Fruit fly (Drosophila melanogaster) whole organism, larva: Measurements from ENCODE around the gene lbl.

ENCODE experiments used
- noc ChIP-seq: fragments of 200-800 bp; sonication (Bioruptor generic); optimal IDR thresholded peaks from 3 replicates; lab custom pipeline; 2019; ENCODE audit warnings: missing biosample characterization, mild to moderate bottlenecking, missing genetic modification characterization, moderate library complexity

The lbl gene

DNA sequence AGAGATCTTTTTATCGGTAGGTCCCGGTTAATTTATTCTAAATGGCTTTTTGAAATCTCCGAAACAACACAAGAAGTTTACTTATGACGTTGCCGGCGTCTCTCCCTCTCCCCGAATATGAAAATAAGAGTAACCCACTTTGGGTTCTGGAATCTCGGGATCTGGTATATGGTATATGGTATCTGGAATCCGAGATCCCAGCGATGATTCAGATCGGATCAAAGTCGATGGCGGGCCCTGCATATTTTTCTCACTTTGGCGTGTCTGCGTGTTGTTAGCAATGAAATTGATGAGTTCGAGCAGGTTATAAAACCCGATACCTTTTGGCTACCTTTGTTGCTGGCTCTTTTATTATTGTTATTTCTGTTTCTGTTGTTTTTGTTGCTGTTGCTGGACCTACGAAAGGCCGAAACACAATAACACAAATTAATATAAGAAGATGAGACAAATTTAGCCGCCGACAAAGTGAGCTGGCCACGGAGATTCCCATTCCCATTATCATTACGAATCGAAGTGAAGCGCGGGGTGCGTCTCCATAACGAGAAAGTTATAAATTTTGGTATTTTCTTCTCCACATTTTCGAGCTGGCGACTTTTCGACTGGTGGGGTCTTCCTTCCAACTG, 18.8 kb downstream of the lbl start:
- no peak for TF ChIP-seq noc

DNA sequence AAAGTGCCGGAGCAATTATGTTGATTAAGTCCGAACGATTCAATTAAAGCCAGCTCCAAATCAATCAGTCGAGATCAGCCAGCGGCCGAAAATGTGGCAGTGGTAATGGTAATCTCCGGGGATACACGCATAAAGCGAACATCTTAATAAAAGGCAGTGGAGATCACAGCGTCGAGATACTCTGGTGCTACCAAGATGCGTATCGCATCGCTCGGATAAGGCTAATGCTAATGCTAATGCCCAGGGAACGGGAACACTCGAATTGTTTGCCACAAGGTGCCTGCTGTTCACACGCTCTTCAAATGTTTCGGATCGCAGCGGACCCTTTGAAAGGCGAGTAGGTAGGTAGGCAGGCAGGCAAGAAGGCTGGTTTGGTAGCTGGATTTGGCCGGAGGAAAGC, 19.8 kb downstream of the lbl start:
- no peak for TF ChIP-seq noc

DNA sequence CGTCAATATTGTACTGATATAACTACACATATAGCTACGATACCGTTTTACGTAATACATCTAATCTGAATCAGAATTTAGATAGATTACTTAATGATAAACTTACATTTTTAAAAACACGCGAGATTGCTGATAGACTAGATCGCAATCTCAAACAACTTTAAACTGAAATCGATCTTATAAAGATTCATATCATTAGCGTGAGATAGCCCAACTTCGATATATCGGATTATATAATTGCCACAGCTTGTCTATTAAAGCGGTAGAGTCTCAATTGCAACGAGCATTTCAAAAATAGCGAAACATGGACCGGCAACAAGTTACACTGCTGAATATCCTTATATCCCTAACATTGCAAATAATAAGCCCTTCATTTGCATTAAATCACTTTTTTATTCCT, 25.1 kb downstream of the lbl start, which contains the start of gene CheB93b:
CheB93b (plus strand) TSS at position 301 of the 400 bp plus-strand sequence.
- no peak for TF ChIP-seq noc

DNA sequence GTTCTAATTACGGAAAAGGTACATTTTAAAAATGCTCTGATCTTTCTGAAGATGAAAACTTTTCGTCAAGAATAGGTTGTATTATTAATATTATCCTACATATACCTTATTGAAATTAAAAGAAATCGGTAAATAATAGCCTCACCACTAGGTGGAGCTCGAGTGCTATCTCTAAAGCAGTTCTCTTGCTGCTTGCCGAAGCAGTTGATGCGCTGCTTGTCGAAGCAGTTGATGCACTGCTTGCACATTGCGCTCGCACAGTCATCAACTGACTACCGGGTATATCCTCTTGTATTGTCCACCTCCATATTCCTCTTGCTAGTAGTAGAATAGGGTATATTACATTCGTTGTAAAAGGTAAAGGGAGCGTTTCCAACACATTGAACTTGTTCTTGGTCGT, 25.6 kb downstream of the lbl start:
- TF ChIP-seq noc, result no peak

DNA sequence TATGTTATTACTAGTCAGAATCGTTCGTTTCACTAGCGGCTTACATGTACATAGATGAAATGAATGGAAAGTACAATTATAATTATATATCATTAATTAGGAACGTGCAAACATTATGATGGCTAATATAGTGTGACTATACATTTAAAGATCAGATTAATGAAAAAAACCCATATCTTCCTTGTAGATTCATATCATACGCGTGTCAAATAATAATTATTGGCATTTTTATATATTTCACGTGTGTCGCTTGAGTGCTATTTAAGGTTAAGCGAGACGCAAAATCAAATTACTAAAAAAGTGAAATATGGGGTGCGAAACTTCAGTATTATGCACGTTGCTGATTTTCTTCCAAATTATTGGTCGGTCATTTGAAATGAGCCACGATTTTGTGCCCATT, 26.8 kb downstream of the lbl start, which contains the start of gene CheB93a:
CheB93a (plus strand) TSS at position 301 of the 400 bp plus-strand sequence.
- TF ChIP-seq noc, result no peak

DNA sequence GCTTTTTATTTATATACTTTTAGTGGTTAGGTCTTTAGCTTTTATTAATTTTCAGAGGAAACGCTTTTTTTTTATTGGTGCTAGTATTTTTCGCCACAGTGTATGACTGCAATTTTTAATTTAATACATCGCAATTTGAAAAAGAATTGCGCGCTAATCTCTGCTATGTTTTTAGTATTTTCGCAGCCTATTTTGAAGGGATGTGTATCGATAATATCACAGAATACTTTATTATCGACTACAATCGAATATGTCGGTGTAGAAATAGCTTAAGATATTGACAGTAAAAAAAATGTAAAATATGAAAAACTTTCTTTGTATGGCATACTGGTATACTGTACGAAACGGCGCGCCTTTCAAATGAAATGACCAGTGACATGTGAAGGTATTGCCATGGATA, 27.2 kb downstream of the lbl start:
- TF ChIP-seq noc, result no peak

DNA sequence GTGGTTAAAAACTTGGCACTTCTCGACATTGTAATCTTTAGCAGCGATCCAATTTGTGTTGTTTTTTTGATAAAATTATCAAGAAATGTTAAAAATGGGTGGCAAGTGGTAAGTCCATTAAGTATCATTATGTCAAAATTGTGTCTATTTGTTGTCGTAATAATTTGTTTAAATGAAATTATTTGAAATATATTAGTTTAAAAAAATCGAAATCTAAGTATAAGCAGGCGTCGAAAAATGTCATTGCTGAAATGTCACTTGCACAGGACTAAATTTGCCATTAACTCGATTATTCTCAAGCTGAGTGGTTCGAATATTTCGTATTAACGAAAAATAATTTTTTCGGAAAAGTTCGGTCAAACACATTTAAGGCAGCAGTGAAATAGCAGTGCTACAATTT, 30.5 kb downstream of the lbl start, which contains the start of gene CG7907:
CG7907 (plus strand) TSS at position 301 of the 400 bp plus-strand sequence.
- no peak for TF ChIP-seq noc

DNA sequence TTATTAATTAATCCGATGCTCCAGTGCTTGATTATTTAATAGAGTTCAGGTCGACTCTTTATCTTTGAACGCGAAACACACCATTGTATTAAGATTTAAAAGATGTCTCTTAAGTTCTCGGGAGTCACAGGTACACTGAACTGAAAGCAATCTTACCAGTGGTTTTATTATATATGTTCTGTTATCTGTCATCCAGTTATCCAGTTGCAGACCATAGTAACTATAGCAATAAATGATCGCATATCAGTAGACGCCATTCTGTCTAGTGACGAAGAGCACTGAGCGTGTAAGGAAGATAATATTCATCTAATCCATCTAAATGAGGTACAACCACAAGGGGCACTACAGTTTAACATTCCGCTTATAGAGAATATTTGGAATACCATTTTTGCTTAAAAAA, 34.3 kb downstream of the lbl start, which contains the start of gene Ugt49B2:
Ugt49B2 (minus strand) TSS at position 101 of the 400 bp plus-strand sequence.
- no peak for TF ChIP-seq noc

DNA sequence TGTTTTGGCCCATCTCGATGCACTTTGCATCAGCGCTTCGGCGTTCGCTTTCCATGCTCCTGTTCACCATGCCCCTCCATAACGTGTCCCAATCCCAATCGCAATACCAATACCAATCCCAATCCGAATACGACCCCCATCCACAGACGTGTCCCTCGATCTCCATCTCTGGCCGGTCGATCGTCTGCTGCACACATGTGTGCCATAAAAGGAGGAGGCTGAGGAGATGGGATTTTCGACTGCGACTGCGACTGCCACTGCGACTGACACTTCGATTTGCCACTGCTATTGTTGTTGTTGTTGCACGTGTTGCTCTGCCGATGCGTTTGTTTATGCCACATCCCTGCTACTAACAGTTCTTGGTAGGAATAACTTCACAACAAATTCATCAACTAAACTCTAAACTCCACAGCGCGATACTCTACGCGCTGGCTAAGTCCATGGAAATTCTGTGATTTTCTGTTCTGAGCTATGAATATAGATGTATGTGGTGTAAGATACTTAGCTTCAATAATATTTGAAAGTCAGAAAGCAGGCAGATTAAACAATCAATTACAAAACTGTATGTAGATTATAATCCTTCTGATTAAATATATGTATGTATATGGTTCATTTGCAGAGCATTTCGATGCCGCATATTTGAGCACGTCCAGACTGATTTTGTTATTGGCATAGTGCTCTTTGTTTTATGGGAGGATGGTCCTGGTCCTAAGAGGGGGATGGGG, 40.8 kb downstream of the lbl start:
- no peak for TF ChIP-seq noc

DNA sequence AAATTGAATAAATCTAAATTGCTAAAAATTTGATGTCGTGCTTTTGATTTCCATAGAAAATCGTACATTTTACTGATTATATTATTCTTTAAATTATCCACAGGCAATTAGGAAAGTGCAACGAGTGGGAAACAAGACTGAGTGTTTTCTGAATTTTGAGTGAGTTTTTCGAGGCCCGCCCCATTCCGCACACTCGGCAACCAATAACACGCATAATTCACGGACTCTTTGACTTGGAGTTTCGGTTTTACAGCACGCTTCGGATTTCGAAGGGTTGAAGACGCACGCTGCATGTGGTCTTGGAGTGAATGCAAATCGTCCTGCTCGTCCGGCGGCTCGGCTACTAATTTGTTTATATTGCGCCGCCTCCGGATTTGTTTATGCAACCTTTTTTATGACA, 41.7 kb downstream of the lbl start:
- TF ChIP-seq noc, result no peak

DNA sequence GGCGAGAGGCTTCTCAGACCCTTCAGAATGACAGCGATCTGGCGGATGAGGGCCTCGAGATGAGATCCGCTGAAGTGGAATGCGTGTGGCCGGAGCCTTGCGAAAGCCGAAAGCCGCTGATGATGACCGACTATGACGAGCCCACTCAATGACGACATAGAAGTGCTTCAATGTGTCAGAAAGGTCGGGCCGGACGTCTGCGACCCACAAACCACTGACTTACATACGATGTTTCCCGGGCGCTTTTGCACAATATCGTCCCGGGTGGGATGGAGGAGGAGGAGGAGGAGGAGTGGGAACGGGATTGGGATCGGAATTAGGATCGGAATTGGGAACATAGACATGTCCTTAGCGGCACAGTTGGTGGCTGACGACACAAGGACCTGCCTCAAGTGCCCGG, 43.0 kb downstream of the lbl start:
- no peak for TF ChIP-seq noc

DNA sequence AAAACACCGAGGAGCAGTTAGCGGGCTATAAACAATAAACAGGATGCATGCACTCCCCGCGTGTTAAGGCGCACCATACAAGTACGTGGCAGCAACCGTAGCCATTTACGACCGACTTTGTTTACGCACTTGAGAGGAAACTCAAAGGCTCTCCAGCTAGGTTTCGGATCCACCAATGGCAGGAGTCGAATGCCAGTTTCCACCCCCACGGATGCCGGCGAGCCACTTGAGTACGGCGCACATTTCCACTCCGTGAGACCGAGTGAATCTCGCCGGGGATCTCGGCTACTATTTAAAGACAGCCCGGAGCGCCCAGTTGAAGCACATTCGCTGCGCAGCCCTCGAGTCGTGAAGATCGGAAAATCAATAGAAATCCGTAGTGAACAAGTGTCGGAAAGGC, 45.4 kb downstream of the lbl start, which contains the start of gene bap:
bap (plus strand) TSS at position 317 of the 400 bp plus-strand sequence.
- no peak for TF ChIP-seq noc

DNA sequence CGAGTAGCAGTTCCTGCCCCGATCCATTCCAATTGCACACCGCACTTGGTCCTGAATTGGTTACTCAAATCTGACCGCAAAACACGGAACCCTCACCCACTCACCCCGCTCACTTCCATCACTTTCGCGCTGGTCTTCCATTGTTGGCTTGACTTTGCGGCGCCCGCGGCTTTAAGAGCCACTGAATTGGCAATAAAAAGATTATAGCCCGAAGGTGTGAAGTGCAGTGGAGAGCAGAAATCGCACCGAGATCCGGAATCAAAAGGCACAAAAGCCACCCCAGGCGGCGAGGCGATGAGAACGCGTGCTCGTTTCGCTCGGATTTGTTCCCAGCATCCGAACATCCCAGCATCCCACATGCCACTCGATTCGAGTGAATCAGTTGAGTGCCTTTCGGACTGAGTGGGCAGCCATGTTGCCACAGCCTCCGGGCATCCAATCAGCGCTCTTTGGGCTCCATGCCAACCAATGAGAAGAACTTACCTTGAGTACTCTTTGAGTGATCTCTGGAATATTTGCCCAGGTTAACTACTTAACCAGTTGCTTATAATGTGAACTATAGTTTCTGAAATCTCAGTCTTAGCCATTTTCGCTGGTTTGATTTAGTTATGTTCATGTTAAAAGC, 46.5 kb downstream of the lbl start:
- no peak for TF ChIP-seq noc

DNA sequence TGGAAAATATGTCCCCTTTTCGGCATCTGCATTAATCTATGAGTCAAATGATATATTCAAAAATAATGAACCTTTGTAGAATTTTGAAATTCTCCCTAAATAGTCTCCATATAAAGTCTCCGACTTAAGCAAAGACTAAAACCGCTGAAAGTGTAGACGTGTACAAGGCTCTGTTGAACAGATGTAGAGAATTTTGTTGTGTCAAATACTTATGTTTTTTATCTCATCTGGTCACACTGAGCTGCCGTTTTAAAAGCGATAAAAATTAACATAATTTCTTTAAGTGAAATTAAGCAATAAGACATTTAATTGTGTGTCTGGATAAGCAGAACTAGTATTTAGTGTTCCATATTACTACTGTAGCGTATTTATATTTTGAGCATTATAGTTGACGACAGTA, 47.8 kb downstream of the lbl start:
- no peak for TF ChIP-seq noc

DNA sequence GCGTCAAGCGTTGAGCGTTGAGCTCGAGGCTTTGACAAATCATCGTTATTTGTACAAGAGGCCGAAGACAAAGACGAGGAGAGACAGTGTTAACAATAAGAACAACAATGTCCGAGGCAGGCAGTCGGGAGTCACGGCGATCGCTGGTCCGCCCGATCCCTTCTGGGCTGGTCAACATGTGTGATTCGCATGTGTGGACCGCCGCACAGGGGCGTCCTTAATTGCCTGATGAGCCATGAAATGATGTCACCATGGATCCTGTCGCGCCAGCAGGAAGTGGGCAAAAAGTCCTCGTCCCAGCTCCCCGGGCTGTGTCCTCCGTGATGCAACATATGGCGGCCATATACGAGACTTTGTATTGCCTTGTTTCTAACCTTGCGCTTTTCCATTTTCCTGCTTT, 54.0 kb downstream of the lbl start:
- no peak for TF ChIP-seq noc

DNA sequence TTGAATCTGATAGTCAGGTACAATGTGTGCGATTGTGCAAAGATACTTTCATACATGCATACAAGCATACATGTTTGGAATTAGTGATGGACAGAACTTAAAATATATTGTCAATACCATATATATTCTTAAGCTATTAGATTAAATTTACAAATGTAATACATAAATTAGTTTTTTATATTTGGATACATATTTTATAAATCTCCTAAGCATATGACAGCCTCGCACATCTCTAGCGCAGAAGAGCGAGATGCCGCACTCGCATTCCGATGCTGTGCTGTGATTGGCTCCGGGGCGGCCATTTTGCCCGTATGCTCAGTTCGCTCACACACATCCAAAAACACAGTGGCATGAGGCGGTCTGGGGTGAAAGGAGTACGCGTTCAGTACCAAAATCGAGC, 55.3 kb downstream of the lbl start, which contains the start of gene tin:
tin (plus strand) TSS at position 383 of the 400 bp plus-strand sequence.
- peak; percentile 81 for TF ChIP-seq noc

DNA sequence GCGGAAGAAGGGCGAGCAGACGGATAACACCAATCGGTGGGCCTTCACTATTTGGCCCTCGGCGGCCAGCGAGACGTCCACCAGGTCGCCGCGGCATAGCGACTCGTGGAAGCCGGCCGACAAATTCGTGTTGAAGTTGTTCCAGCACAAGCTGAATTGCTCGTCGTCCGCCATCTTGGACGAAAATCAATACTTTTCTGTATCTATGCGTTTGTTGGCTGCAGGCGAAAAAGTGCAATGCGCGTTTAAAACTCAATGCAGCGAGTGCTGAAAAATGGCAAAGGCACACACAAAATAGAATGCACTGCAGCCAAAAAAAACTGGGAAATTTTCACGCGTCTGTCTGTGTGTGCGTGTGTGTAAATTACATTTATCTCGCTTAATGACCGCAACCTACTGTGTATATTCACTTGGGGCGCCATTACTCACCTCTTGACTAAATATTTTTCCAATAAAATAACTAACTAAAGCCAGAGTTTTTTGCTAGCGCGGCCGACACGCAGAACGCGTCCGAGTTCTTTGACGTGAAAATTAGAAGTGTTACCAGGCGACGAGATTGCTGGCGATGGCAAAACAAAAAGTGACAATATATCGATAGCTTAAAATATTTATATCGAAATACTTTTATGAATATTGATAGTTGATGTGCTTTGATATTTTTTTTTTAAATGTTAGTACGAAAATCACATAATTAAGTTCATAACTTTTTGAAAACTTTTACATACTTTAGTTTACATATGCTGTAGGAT, 56.9 kb downstream of the lbl start:
- TF ChIP-seq noc, result peak; percentile 4
